Worm (Caenorhabditis elegans): ENCODE results near the gene fbxa-181.

- TF ChIP-seq mdl-1 (tag; optimal IDR thresholded peaks at IDR 0.05) = no peak
- TF ChIP-seq ztf-11 (tag; optimal IDR thresholded peaks at IDR 0.05) = no peak
- no peak for TF ChIP-seq aha-1 (tag; optimal IDR thresholded peaks at IDR 0.05)
- no peak for TF ChIP-seq lsy-2 (tag; optimal IDR thresholded peaks at IDR 0.05)
- TF ChIP-seq aly-2 (tag; optimal IDR thresholded peaks at IDR 0.05) = no peak
- TF ChIP-seq fkh-10 (GFP tag; optimal IDR thresholded peaks at IDR 0.05) = no peak
- no peak for TF ChIP-seq dsc-1 (tag; optimal IDR thresholded peaks at IDR 0.05)
- no peak for TF ChIP-seq lin-14 (GFP tag; optimal IDR thresholded peaks at IDR 0.05)
- no peak for TF ChIP-seq ces-1 (GFP tag; optimal IDR thresholded peaks at IDR 0.05)
- no peak for TF ChIP-seq lin-13 (GFP tag; optimal IDR thresholded peaks at IDR 0.05)
- TF ChIP-seq unc-62 (GFP tag; optimal IDR thresholded peaks at IDR 0.05) = no peak
- no peak for TF ChIP-seq ama-1 (optimal IDR thresholded peaks at IDR 0.05)
- TF ChIP-seq dpl-1 (GFP tag; optimal IDR thresholded peaks at IDR 0.05) = no peak
- no peak for TF ChIP-seq lin-39 (tag; optimal IDR thresholded peaks at IDR 0.05)
Observed at ce11 chrV:13739901-13740300, 14.2 kb downstream of the fbxa-181 start.

Data from whole organism, L1 larva.